Fruit fly (Drosophila melanogaster) Kc167 (cell line): ENCODE measurements around the gene CG11726.

Experiments used
- Myc ChIP-seq: fragments of >200 bp; optimal IDR thresholded peaks from 2 replicates; lab custom pipeline; 2017; ENCODE audit warnings: missing external identifiers
- Sin3A ChIP-seq: fragments of >200 bp; optimal IDR thresholded peaks from 2 replicates; lab custom pipeline; 2018; ENCODE audit warnings: missing external identifiers
- h ChIP-seq: fragments of >200 bp; optimal IDR thresholded peaks from 3 replicates; lab custom pipeline; 2018; ENCODE audit warnings: missing external identifiers
- psq ChIP-seq: fragments of >200 bp; optimal IDR thresholded peaks from 2 replicates; lab custom pipeline; 2017; ENCODE audit warnings: missing external identifiers

dm6 chr3L:11394390-11394789 is at the start of gene CG11726:
- TF ChIP-seq Myc (lab: Kevin White, UChicago) (no peak), h (lab: Kevin White, UChicago) (no peak), psq (lab: Kevin White, UChicago) (no peak), Sin3A (lab: Kevin White, UChicago) (no peak)
